2 worm cellular contexts compared by ENCODE assay signal in genomic region chrIV:10935336-10935735, ce11.
TF ChIP-seq lines count a peak whose summit lies in the region.

No protein-coding gene starts in this region.

TF ChIP-seq in whole organism, L1 larva, 84 proteins besides CTCF, POLR2A, EP300 and RAD21 (continued from another document):
- TF ChIP-seq lir-3 (tag; optimal IDR thresholded peaks at IDR 0.05; lab: Kevin White, UChicago; ENCODE audit: poor library complexity) (peak; percentile 85), elt-3 (tag; optimal IDR thresholded peaks at IDR 0.05; lab: Kevin White, UChicago) (peak in 2 of 6 experiments; percentile 39 to 69), skn-1 (tag; optimal IDR thresholded peaks at IDR 0.05; lab: Kevin White, UChicago) (peak; percentile 78), xbp-1 (tag; optimal IDR thresholded peaks at IDR 0.05; lab: Kevin White, UChicago) (peak; percentile 91), hlh-4 (tag; optimal IDR thresholded peaks at IDR 0.05; lab: Kevin White, UChicago) (no peak), nhr-76 (tag; optimal IDR thresholded peaks at IDR 0.05; lab: Kevin White, UChicago) (no peak), lin-14 (GFP tag; optimal IDR thresholded peaks at IDR 0.05; lab: Kevin White, UChicago) (peak; percentile 99), aha-1 (tag; optimal IDR thresholded peaks at IDR 0.05; lab: Kevin White, UChicago) (peak; percentile 63), zip-4 (GFP tag; optimal IDR thresholded peaks at IDR 0.05; lab: Kevin White, UChicago) (peak; percentile 51), pqm-1 (tag; optimal IDR thresholded peaks at IDR 0.05; lab: Kevin White, UChicago) (no peak), hpl-2 (GFP tag; optimal IDR thresholded peaks at IDR 0.05; lab: Kevin White, UChicago) (peak; percentile 30), lin-39 (tag; optimal IDR thresholded peaks at IDR 0.05; lab: Kevin White, UChicago) (peak; percentile 88), elt-2 (tag; optimal IDR thresholded peaks at IDR 0.05; lab: Kevin White, UChicago) (peak; percentile 50), unc-130 (tag; optimal IDR thresholded peaks at IDR 0.05; lab: Kevin White, UChicago) (peak; percentile 65)

TF ChIP-seq in whole organism, young adult, 124 proteins besides CTCF, POLR2A, EP300 and RAD21 (continued from another document):
- TF ChIP-seq hlh-12 (tag; optimal IDR thresholded peaks at IDR 0.05; lab: Kevin White, UChicago) = no peak
TF ChIP-seq in whole organism, young adult: peak in this region for 45.
